Fruit fly (Drosophila melanogaster): ENCODE results near the gene CG15385.

CG15385 gene

DNA sequence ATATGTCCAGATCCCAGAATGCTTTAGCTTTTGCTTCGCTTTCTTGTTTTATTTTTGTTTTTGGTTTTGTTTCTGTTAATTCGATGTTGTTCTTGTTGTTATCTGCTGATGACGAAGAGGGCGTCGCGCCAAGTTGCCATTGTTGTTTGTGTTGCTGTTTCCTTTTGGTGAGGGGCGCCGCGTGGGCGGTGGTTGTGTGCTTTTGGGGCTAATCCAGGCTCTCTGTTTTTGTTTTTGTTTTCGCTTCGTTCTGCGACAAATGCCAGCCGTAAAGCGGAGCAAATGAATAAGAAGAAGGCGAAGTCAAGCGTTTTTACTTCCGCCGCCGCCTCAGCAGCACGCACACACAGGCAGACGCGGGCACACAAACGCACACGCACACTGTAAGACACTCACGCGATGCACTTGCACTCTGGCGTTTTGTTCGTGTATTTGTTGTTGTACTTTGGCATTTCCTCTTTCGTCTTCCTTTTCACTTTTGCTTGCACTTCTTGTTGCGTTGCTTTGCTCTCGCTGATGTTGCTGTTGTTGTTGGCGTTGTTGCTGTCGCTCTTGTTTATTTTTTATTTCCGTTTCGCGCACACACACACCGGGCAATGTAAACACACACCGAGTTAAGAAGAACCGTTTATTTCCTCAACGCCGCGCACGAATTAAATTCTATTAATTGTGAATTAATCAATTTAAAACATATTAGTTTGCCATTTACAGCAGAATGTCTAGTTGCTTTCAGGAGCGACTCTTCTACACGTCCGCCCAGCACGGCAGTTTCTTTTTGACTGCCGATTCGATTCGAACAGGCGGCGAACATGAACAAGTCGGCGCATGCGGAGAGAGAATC lies 34.2 kb downstream of the CG15385 start, which contains the start of gene aop (continued):
- peak; percentile 10 for TF ChIP-seq CG2202 (tag; optimal IDR thresholded peaks at IDR 0.05)
- no peak for TF ChIP-seq CG9437 (GFP tag; optimal IDR thresholded peaks at IDR 0.05)
- TF ChIP-seq kah (GFP tag; optimal IDR thresholded peaks at IDR 0.05): peak; percentile 41
- TF ChIP-seq Atf-2 (GFP tag; optimal IDR thresholded peaks at IDR 0.05): no peak
- TF ChIP-seq prd (optimal IDR thresholded peaks at IDR 0.05): no peak
- TF ChIP-seq prd (GFP tag; IDR thresholded peaks at IDR 0.05): no peak
- TF ChIP-seq CG17359 (tag; optimal IDR thresholded peaks at IDR 0.05): peak; percentile 35
- TF ChIP-seq vnd (GFP tag; IDR thresholded peaks at IDR 0.05; ENCODE audit: partially characterized antibody): no peak
- TF ChIP-seq ab (GFP tag; optimal IDR thresholded peaks at IDR 0.05): no peak
- no peak for TF ChIP-seq wor (GFP tag; IDR thresholded peaks at IDR 0.05)
- no peak; the same call in 1 of the 2 replicates for TF ChIP-seq CG32532 (GFP tag; IDR thresholded peaks at IDR 0.05)
- TF ChIP-seq gce (GFP tag; IDR thresholded peaks at IDR 0.05): no peak
- no peak for TF ChIP-seq grn (GFP tag; optimal IDR thresholded peaks at IDR 0.05)
- TF ChIP-seq esg (GFP tag; conservative IDR thresholded peaks at IDR 0.05): no peak
- no peak for TF ChIP-seq CG1792 (GFP tag; optimal IDR thresholded peaks at IDR 0.05)
- TF ChIP-seq CG2199 (GFP tag; IDR thresholded peaks at IDR 0.05): no peak
- no peak for TF ChIP-seq Nf-YA (GFP tag; IDR thresholded peaks at IDR 0.05)
- peak; percentile 48 for TF ChIP-seq CG17829 (tag; optimal IDR thresholded peaks at IDR 0.05)
- TF ChIP-seq NFAT (GFP tag; IDR thresholded peaks at IDR 0.05): peak; percentile 36; the same call in 1 of the 2 replicates
- TF ChIP-seq inv (GFP tag; IDR thresholded peaks at IDR 0.05; ENCODE audit: partially characterized antibody): no peak
- peak; percentile 61; the same call in 1 of the 2 replicates for TF ChIP-seq CG42726 (GFP tag; IDR thresholded peaks at IDR 0.05; ENCODE audit: partially characterized antibody)
- peak; percentile 34 for TF ChIP-seq CG7987 (GFP tag; optimal IDR thresholded peaks at IDR 0.05)
- TF ChIP-seq CG11398 (GFP tag; optimal IDR thresholded peaks at IDR 0.05): no peak
- peak; percentile 18 for TF ChIP-seq CG15696 (tag; optimal IDR thresholded peaks at IDR 0.05)
- no peak for TF ChIP-seq CG12236 (GFP tag; optimal IDR thresholded peaks at IDR 0.05)
- TF ChIP-seq gsb (GFP tag; IDR thresholded peaks at IDR 0.05): no peak
- TF ChIP-seq stc (GFP tag; IDR thresholded peaks at IDR 0.05): no peak
- peak; percentile 77 for TF ChIP-seq fd102C (GFP tag; optimal IDR thresholded peaks at IDR 0.05)
- TF ChIP-seq CG10366 (GFP tag; IDR thresholded peaks at IDR 0.05): no peak
- no peak for TF ChIP-seq disco-r (GFP tag; optimal IDR thresholded peaks at IDR 0.05)
- no peak for TF ChIP-seq cas (GFP tag; IDR thresholded peaks at IDR 0.05)
- TF ChIP-seq mirr (GFP tag; optimal IDR thresholded peaks at IDR 0.05): peak; percentile 59
- peak; percentile 37 for TF ChIP-seq Nf-YB (GFP tag; optimal IDR thresholded peaks at IDR 0.05)
- TF ChIP-seq CG7745 (tag; optimal IDR thresholded peaks at IDR 0.05): peak; percentile 45
- TF ChIP-seq CG3838 (GFP tag; optimal IDR thresholded peaks at IDR 0.05): peak; percentile 39
- peak; percentile 71 for TF ChIP-seq psq (GFP tag; optimal IDR thresholded peaks at IDR 0.05)
- no peak for TF ChIP-seq CG5245 (GFP tag; optimal IDR thresholded peaks at IDR 0.05)
- TF ChIP-seq az2 (GFP tag; optimal IDR thresholded peaks at IDR 0.05): no peak
- TF ChIP-seq CG34224 (GFP tag; IDR thresholded peaks at IDR 0.05; ENCODE audit: partially characterized antibody): 0 out of 3 replicates have a peak, but pooled peaks have one; percentile 41
- no peak for TF ChIP-seq Hr51 (GFP tag; optimal IDR thresholded peaks at IDR 0.05)
- TF ChIP-seq Mrtf (GFP tag; IDR thresholded peaks at IDR 0.05): no peak
- no peak for TF ChIP-seq fd64A (GFP tag; optimal IDR thresholded peaks at IDR 0.05)
- TF ChIP-seq CG11093 (GFP tag; IDR thresholded peaks at IDR 0.05): no peak
- no peak for TF ChIP-seq dan (GFP tag; IDR thresholded peaks at IDR 0.05)
- no peak for TF ChIP-seq ERR (GFP tag; optimal IDR thresholded peaks at IDR 0.05)
- TF ChIP-seq CG10209 (GFP tag; optimal IDR thresholded peaks at IDR 0.05): no peak
- TF ChIP-seq Sox100B (GFP tag; optimal IDR thresholded peaks at IDR 0.05): no peak
- no peak for TF ChIP-seq Dek (tag; optimal IDR thresholded peaks at IDR 0.05)
- no peak for TF ChIP-seq sim (GFP tag; IDR thresholded peaks at IDR 0.05)
- no peak for TF ChIP-seq bsh (GFP tag; optimal IDR thresholded peaks at IDR 0.05)
